Worm (Caenorhabditis elegans) whole organism, early embryonic: ENCODE data around the gene ttc-39B.

Source experiments
- ama-1 ChIP-seq: fragments of 150-350 bp; optimal IDR thresholded peaks from 2 replicates; lab custom pipeline; 2014
- ceh-13 ChIP-seq: fragments of 200-800 bp; sonication (Bioruptor generic); optimal IDR thresholded peaks from 2 replicates; lab custom pipeline; 2018; ENCODE audit warnings: mild to moderate bottlenecking, missing genetic modification characterization, missing compliant biosample characterization
- ceh-36 ChIP-seq: sonication (generic microtip); optimal IDR thresholded peaks from 2 replicates; lab custom pipeline; 2016; ENCODE audit warnings: missing genetic modification characterization, inconsistent platforms, missing compliant biosample characterization
- flt-1 ChIP-seq: fragments of 200-800 bp; sonication (Bioruptor generic); IDR thresholded peaks from 2 replicates; pipeline ENCODE4 v1.3.6; 2022; ENCODE audit warnings: missing genetic modification characterization, missing compliant biosample characterization
- hmg-4 ChIP-seq: fragments of 200-800 bp; sonication (Bioruptor generic); optimal IDR thresholded peaks from 2 replicates; lab custom pipeline; 2018; ENCODE audit warnings: mild to moderate bottlenecking, missing genetic modification characterization, missing compliant biosample characterization
- pes-1 ChIP-seq: fragments of 200-800 bp; sonication (Bioruptor generic); IDR thresholded peaks from 2 replicates; pipeline ENCODE4 v1.3.6; 2022; ENCODE audit warnings: missing genetic modification reagents, missing genetic modification characterization, missing compliant biosample characterization
- scrt-1 ChIP-seq: fragments of 200-800 bp; sonication (Bioruptor generic); IDR thresholded peaks from 2 replicates; pipeline ENCODE4 v1.3.6; 2022; ENCODE audit warnings: missing genetic modification characterization, missing compliant biosample characterization
- tbx-37 ChIP-seq: fragments of 200-800 bp; sonication (Bioruptor generic); conservative IDR thresholded peaks from 2 replicates; pipeline ENCODE4 v1.3.6; 2022; ENCODE audit warnings: missing genetic modification reagents, missing genetic modification characterization, missing compliant biosample characterization

- no peak for TF ChIP-seq hmg-4 (GFP tag; lab: Kevin White, UChicago)
- TF ChIP-seq ceh-36 (tag; lab: Kevin White, UChicago) = no peak
- TF ChIP-seq scrt-1 (GFP tag; lab: Robert Waterston, UW) = no peak
- TF ChIP-seq ama-1 = no peak
- TF ChIP-seq ceh-13 (GFP tag; lab: Kevin White, UChicago) = no peak
- TF ChIP-seq tbx-37 (GFP tag; lab: Robert Waterston, UW) = no peak
- no peak for TF ChIP-seq flt-1 (GFP tag; lab: Robert Waterston, UW)
- no peak for TF ChIP-seq pes-1
These were observed 11.7 kb upstream of the ttc-39B start, which contains the start of gene C32D5.8 for ce11 chrII:6345195-6346158.
